Worm (Caenorhabditis elegans): ENCODE measurements around the gene msp-65.
"Not testable (repeated sequence)": the region's sequence is repeated elsewhere in the genome, so short reads cannot be mapped to it uniquely, and the experiment has no call there.

DNA sequence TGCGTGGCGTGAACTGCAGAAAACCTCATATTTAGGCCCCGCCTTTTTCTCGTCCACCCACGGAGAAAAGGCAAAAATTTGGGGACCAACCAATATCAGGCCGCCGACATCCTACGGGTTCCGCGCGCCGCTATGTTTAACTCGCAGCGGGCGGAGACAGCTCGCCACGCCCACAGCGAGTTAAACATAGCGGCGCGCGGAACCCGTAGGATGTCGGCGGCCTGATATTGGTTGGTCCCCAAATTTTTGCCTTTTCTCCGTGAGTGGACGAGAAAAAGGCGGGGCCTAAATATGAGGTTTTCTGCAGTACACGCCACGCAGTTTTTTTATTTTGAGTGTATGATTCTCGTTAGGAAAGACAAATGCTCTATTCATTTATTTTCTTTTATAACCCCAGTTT lies 7.2 kb upstream of the msp-65 start:
- not testable (repeated sequence) for TF ChIP-seq dmd-8 (GFP tag; IDR thresholded peaks at IDR 0.05); skn-1 (tag; optimal IDR thresholded peaks at IDR 0.05); snpc-4 (tag; optimal IDR thresholded peaks at IDR 0.05)

Measured in whole organism, L4 larva.